Worm (Caenorhabditis elegans): Measurements from ENCODE around the gene srd-41.

DNA sequence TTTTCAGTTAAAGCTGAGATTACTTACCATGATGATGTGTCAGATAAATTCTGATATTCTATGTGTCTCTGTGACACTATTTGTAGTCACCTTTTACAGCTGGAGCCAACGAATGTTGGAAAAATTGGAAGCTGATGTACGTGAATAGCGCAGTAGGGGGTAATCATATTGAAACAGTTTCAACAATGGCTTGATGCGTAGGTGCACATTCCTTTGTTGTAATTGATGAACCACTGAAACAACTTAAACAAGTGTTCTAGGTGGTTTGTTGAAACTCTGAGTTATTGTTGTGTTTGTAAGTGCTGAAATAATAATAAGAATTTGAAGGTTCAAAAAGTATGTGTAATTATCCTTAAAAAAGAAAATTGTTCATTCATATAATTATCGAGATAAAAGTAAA is 30.1 kb downstream of the srd-41 start, which contains the start of gene nspc-12:
- TF ChIP-seq skn-1 (tag; optimal IDR thresholded peaks at IDR 0.05) (no peak), ceh-32 (tag; optimal IDR thresholded peaks at IDR 0.05; ENCODE audit: poor library complexity) (no peak), nhr-11 (tag; optimal IDR thresholded peaks at IDR 0.05) (no peak), unc-62 (GFP tag; optimal IDR thresholded peaks at IDR 0.05 in 1 of 2) (no peak), unc-62 (tag; optimal IDR thresholded peaks at IDR 0.05) (no peak), nhr-237 (tag; optimal IDR thresholded peaks at IDR 0.05) (no peak)

All from whole organism, L4 larva.